Worm (Caenorhabditis elegans) whole organism, L3 larva: Measurements from ENCODE around the gene K03H6.4.

Experiments used
- aly-2 ChIP-seq: fragments of 150-350 bp; optimal IDR thresholded peaks from 2 replicates; lab custom pipeline; 2014; ENCODE audit warnings: missing biosample characterization, missing genetic modification characterization
- ama-1 ChIP-seq: fragments of 150-350 bp; optimal IDR thresholded peaks from 2 replicates; lab custom pipeline; 2018
- fkh-10 ChIP-seq: sonication (generic microtip); optimal IDR thresholded peaks from 2 replicates; lab custom pipeline; 2017; ENCODE audit warnings: missing biosample characterization, missing genetic modification reagents, missing genetic modification characterization
- nhr-28 ChIP-seq: fragments of 150-350 bp; optimal IDR thresholded peaks from 2 replicates; lab custom pipeline; 2014; ENCODE audit warnings: missing biosample characterization, missing genetic modification characterization
- zag-1 ChIP-seq: fragments of 150-350 bp; optimal IDR thresholded peaks from 2 replicates; lab custom pipeline; 2014; ENCODE audit warnings: missing biosample characterization, missing genetic modification characterization

DNA sequence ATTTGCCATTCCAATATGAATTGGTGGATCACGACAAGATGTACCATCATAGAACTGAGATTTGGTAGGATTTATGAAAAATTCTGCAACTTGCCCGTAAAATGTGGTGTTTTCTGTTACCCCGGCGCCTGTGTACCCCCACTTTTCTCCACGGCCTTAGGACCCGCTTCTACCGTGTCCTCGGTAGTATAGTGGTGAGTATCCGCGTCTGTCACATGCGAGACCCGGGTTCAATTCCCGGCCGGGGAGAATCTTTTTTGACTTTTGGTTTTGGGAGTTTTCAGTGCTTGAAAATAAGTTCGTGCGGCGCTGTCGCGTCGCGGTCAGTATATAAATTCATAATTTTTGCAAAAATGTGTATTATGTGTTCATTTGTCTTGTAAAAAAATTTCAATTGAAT, 6.7 kb downstream of the K03H6.4 start:
- TF ChIP-seq ama-1 (lab: Kevin White, UChicago) (no peak), zag-1 (no peak), nhr-28 (tag; lab: Kevin White, UChicago) (no peak), fkh-10 (GFP tag; lab: Kevin White, UChicago) (no peak), aly-2 (tag; lab: Kevin White, UChicago) (no peak)
